Fruit fly (Drosophila melanogaster): ENCODE results near the gene CG4496.
A peak's percentile ranks its signal among the peaks of the same experiment; 100 is the strongest.

Gene CG4496

dm6 chr2L:7148086-7148485 lies 41.7 kb downstream of the CG4496 start (continued):
- TF ChIP-seq CG12071 (GFP tag; optimal IDR thresholded peaks at IDR 0.05) (peak; percentile 64), Poxn (GFP tag; IDR thresholded peaks at IDR 0.05) (no peak), CG8281 (tag; optimal IDR thresholded peaks at IDR 0.05) (peak; percentile 44), Trl (optimal IDR thresholded peaks at IDR 0.05) (no peak), Trl (GFP tag; optimal IDR thresholded peaks at IDR 0.05) (peak; percentile 69), CG13624 (GFP tag; optimal IDR thresholded peaks at IDR 0.05) (peak; percentile 30), br (optimal IDR thresholded peaks at IDR 0.05) (no peak), Xrp1 (GFP tag; IDR thresholded peaks at IDR 0.05) (peak; percentile 81), Taf1 (GFP tag; IDR thresholded peaks at IDR 0.05) (no peak), Opbp (GFP tag; IDR thresholded peaks at IDR 0.05; ENCODE audit: partially characterized antibody) (no peak), MBD-R2 (GFP tag; IDR thresholded peaks at IDR 0.05) (no peak; the same call in 1 of the 2 replicates), CG6254 (GFP tag; optimal IDR thresholded peaks at IDR 0.05) (peak; percentile 60), Antp (GFP tag; optimal IDR thresholded peaks at IDR 0.05) (peak; percentile 71), Dad (GFP tag; optimal IDR thresholded peaks at IDR 0.05) (peak; percentile 27), BEAF-32 (GFP tag; optimal IDR thresholded peaks at IDR 0.05) (no peak), ab (GFP tag; optimal IDR thresholded peaks at IDR 0.05) (peak; percentile 3), CG12299 (tag; optimal IDR thresholded peaks at IDR 0.05) (peak; percentile 44), btn (GFP tag; optimal IDR thresholded peaks at IDR 0.05) (peak; percentile 69), Side (GFP tag; optimal IDR thresholded peaks at IDR 0.05) (peak; percentile 61), chinmo (GFP tag; IDR thresholded peaks at IDR 0.05; ENCODE audit: partially characterized antibody) (no peak), Dip3 (GFP tag; optimal IDR thresholded peaks at IDR 0.05) (no peak), CoRest (tag; optimal IDR thresholded peaks at IDR 0.05) (peak; percentile 80), gcm2 (GFP tag; optimal IDR thresholded peaks at IDR 0.05) (no peak), Hr51 (GFP tag; optimal IDR thresholded peaks at IDR 0.05) (peak; percentile 34 to 92), CG3407 (GFP tag; optimal IDR thresholded peaks at IDR 0.05) (peak; percentile 61), schlank (tag; optimal IDR thresholded peaks at IDR 0.05) (no peak), grn (GFP tag; optimal IDR thresholded peaks at IDR 0.05) (no peak), dmrt11E (tag; optimal IDR thresholded peaks at IDR 0.05) (peak; percentile 81), zen2 (GFP tag; IDR thresholded peaks at IDR 0.05; ENCODE audit: partially characterized antibody) (no peak), CG8388 (GFP tag; optimal IDR thresholded peaks at IDR 0.05) (peak; percentile 84), Dek (tag; optimal IDR thresholded peaks at IDR 0.05) (no peak), CG3838 (GFP tag; optimal IDR thresholded peaks at IDR 0.05) (peak; percentile 40), Hr39 (optimal IDR thresholded peaks at IDR 0.05) (no peak), CG17568 (GFP tag; optimal IDR thresholded peaks at IDR 0.05) (peak; percentile 25), CG12391 (tag; optimal IDR thresholded peaks at IDR 0.05) (peak; percentile 82), CG17328 (GFP tag; IDR thresholded peaks at IDR 0.05) (peak; percentile 54; the same call in 1 of the 2 replicates), CG4854 (GFP tag; optimal IDR thresholded peaks at IDR 0.05) (peak; percentile 23), CG11723 (GFP tag; optimal IDR thresholded peaks at IDR 0.05) (peak; percentile 59), CG7271 (tag; optimal IDR thresholded peaks at IDR 0.05) (peak; percentile 33), CG1529 (GFP tag; optimal IDR thresholded peaks at IDR 0.05) (peak; percentile 77), CG8944 (GFP tag; optimal IDR thresholded peaks at IDR 0.05) (peak; percentile 57), CG14860 (GFP tag; IDR thresholded peaks at IDR 0.05; ENCODE audit: partially characterized antibody) (0 out of 3 replicates have a peak, but pooled peaks have one; percentile 37), CG1233 (GFP tag; optimal IDR thresholded peaks at IDR 0.05) (peak; percentile 58), CG4707 (GFP tag; optimal IDR thresholded peaks at IDR 0.05) (peak; percentile 65), pan (optimal IDR thresholded peaks at IDR 0.05) (no peak), pan (GFP tag; optimal IDR thresholded peaks at IDR 0.05 in 1 of 2, IDR thresholded peaks at IDR 0.05 in 1 of 2) (peak in 1 of 2 experiments; percentile 51), MESR4 (GFP tag; optimal IDR thresholded peaks at IDR 0.05) (no peak), otp (GFP tag; IDR thresholded peaks at IDR 0.05) (peak; percentile 76; the same call in 2 of the 3 replicates), jumu (GFP tag; optimal IDR thresholded peaks at IDR 0.05) (peak; percentile 72), cwo (GFP tag; optimal IDR thresholded peaks at IDR 0.05) (peak; percentile 48), CG31365 (tag; optimal IDR thresholded peaks at IDR 0.05) (no peak)

All from whole organism, embryonic.